Worm (Caenorhabditis elegans) whole organism, mixed stage, embryonic: ENCODE results near the gene his-60.

Experiments used
- M03D4.4 ChIP-seq: sonication (generic microtip); optimal IDR thresholded peaks from 2 replicates; lab custom pipeline; 2017; ENCODE audit warnings: mild to moderate bottlenecking, missing genetic modification characterization, missing compliant biosample characterization
- bed-3 ChIP-seq: fragments of 200-800 bp; sonication (Bioruptor generic); optimal IDR thresholded peaks from 3 replicates; lab custom pipeline; 2018; ENCODE audit warnings: mild to moderate bottlenecking, missing genetic modification characterization, moderate library complexity, missing compliant biosample characterization
- blmp-1 ChIP-seq: fragments of 150-350 bp; optimal IDR thresholded peaks from 2 replicates; lab custom pipeline; 2014; ENCODE audit warnings: missing biosample characterization, missing genetic modification characterization
- ceh-39 ChIP-seq: fragments of 150-350 bp; optimal IDR thresholded peaks from 2 replicates; lab custom pipeline; 2014; ENCODE audit warnings: missing biosample characterization, missing genetic modification characterization
- ceh-83 ChIP-seq: fragments of 200-800 bp; sonication (Bioruptor generic); optimal IDR thresholded peaks from 2 replicates; lab custom pipeline; 2018; ENCODE audit warnings: mild to moderate bottlenecking, missing genetic modification characterization, missing compliant biosample characterization
- ces-1 ChIP-seq: fragments of 150-350 bp; optimal IDR thresholded peaks from 2 replicates; lab custom pipeline; 2014; ENCODE audit warnings: missing biosample characterization, missing genetic modification reagents, missing genetic modification characterization
- cnd-1 ChIP-seq: fragments of 200-800 bp; sonication (Bioruptor generic); optimal IDR thresholded peaks from 2 replicates; lab custom pipeline; 2018; ENCODE audit warnings: mild to moderate bottlenecking, missing genetic modification characterization, missing compliant biosample characterization
- drap-1 ChIP-seq: fragments of 200-800 bp; sonication (Bioruptor generic); optimal IDR thresholded peaks from 3 replicates; lab custom pipeline; 2018; ENCODE audit warnings: mild to moderate bottlenecking, missing genetic modification characterization, missing compliant biosample characterization
- elt-1 ChIP-seq: sonication (generic microtip); optimal IDR thresholded peaks from 2 replicates; lab custom pipeline; 2017; ENCODE audit warnings: missing genetic modification characterization, mild to moderate bottlenecking, missing compliant biosample characterization, antibody characterized with exemption, moderate library complexity, borderline replicate concordance; ENCODE audit not compliant: insufficient read depth
- elt-3 ChIP-seq: fragments of 150-350 bp; optimal IDR thresholded peaks from 2 replicates; lab custom pipeline; 2014; ENCODE audit warnings: missing biosample characterization, missing genetic modification characterization
- flh-1 ChIP-seq: fragments of 200-800 bp; sonication (Bioruptor generic); optimal IDR thresholded peaks from 2 replicates; lab custom pipeline; 2018; ENCODE audit warnings: mild to moderate bottlenecking, missing genetic modification characterization, moderate library complexity, missing compliant biosample characterization
- ham-2 ChIP-seq: fragments of 200-800 bp; sonication (Bioruptor generic); optimal IDR thresholded peaks from 2 replicates; lab custom pipeline; 2018; ENCODE audit warnings: mild to moderate bottlenecking, missing genetic modification characterization, missing compliant biosample characterization
- hlh-1 ChIP-seq: fragments of 150-350 bp; optimal IDR thresholded peaks from 2 replicates; lab custom pipeline; 2014; ENCODE audit warnings: missing biosample characterization, missing genetic modification reagents, missing genetic modification characterization
- lin-13 ChIP-seq: fragments of 150-350 bp; optimal IDR thresholded peaks from 2 replicates; lab custom pipeline; 2014; ENCODE audit warnings: missing biosample characterization, missing genetic modification characterization
- lin-32 ChIP-seq: fragments of 200-800 bp; sonication (Bioruptor generic); optimal IDR thresholded peaks from 2 replicates; lab custom pipeline; 2018; ENCODE audit warnings: mild to moderate bottlenecking, missing genetic modification characterization, missing compliant biosample characterization
- lsy-2 ChIP-seq: fragments of 150-350 bp; optimal IDR thresholded peaks from 2 replicates; lab custom pipeline; 2014; ENCODE audit warnings: missing biosample characterization, missing genetic modification characterization
- mab-5 ChIP-seq: fragments of 150-350 bp; optimal IDR thresholded peaks from 2 replicates; lab custom pipeline; 2014; ENCODE audit warnings: missing biosample characterization, missing genetic modification characterization
- mls-2 ChIP-seq: sonication (generic microtip); optimal IDR thresholded peaks from 2 replicates; lab custom pipeline; 2016; ENCODE audit warnings: mild to moderate bottlenecking, missing genetic modification characterization, moderate library complexity, missing compliant biosample characterization
- nhr-12 ChIP-seq: fragments of 150-350 bp; optimal IDR thresholded peaks from 2 replicates; lab custom pipeline; 2014; ENCODE audit warnings: missing biosample characterization, missing genetic modification characterization
- nhr-2 ChIP-seq: fragments of 150-350 bp; optimal IDR thresholded peaks from 2 replicates; lab custom pipeline; 2014; ENCODE audit warnings: missing biosample characterization, missing genetic modification characterization
- nhr-28 ChIP-seq: fragments of 150-350 bp; optimal IDR thresholded peaks from 2 replicates; lab custom pipeline; 2014; ENCODE audit warnings: missing biosample characterization, missing genetic modification characterization
- nhr-76 ChIP-seq: sonication (generic microtip); optimal IDR thresholded peaks from 2 replicates; lab custom pipeline; 2017; ENCODE audit warnings: missing biosample characterization, missing genetic modification characterization
- pha-4 ChIP-seq: fragments of 150-350 bp; optimal IDR thresholded peaks from 2 replicates; lab custom pipeline; 2018; ENCODE audit warnings: missing biosample characterization, missing genetic modification reagents, missing genetic modification characterization
- sem-2 ChIP-seq: fragments of 200-800 bp; sonication (Bioruptor generic); optimal IDR thresholded peaks from 2 replicates; lab custom pipeline; 2018; ENCODE audit warnings: mild to moderate bottlenecking, missing genetic modification characterization, missing compliant biosample characterization
- sptf-1 ChIP-seq: sonication (generic microtip); optimal IDR thresholded peaks from 2 replicates; lab custom pipeline; 2017; ENCODE audit warnings: mild to moderate bottlenecking, missing genetic modification characterization, moderate library complexity, missing compliant biosample characterization
- unc-120 ChIP-seq: sonication (generic microtip); optimal IDR thresholded peaks from 2 replicates; lab custom pipeline; 2017; ENCODE audit warnings: missing genetic modification characterization, missing compliant biosample characterization; ENCODE audit not compliant: poor library complexity, severe bottlenecking
- unc-39 ChIP-seq: fragments of 150-350 bp; optimal IDR thresholded peaks from 2 replicates; lab custom pipeline; 2014; ENCODE audit warnings: missing biosample characterization, missing genetic modification characterization
- unc-62 ChIP-seq: fragments of 150-350 bp; optimal IDR thresholded peaks from 2 replicates; lab custom pipeline; 2014; ENCODE audit warnings: missing biosample characterization, missing genetic modification reagents, missing genetic modification characterization
- zip-8 ChIP-seq: fragments of 150-350 bp; optimal IDR thresholded peaks from 2 replicates; lab custom pipeline; 2014; ENCODE audit warnings: missing biosample characterization, missing genetic modification characterization
- ztf-11 ChIP-seq: fragments of 150-350 bp; optimal IDR thresholded peaks from 2 replicates; lab custom pipeline; 2014; ENCODE audit warnings: missing biosample characterization, missing genetic modification characterization

his-60 gene

DNA sequence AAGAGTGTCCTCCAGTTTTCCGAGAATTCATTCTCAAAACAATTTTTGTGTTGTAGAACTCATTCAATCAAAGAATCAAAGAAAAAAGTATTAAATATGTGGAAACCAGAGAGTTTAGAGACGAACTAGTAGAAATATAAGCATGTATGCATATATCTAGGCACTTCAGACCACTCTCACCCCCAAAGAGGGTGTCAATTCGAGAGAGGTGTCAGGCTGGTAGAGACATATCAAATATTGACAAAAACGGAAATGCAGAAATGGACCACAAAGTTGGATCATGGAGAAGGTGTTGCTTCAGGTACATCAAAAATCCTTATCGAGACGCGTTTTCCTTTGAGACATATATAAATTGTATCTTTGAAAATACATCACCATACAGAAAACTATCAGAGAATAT is 36.0 kb upstream of the his-60 start:
- TF ChIP-seq drap-1 (no peak), pha-4 (tag; lab: Kevin White, UChicago) (peak; percentile 51), lin-32 (GFP tag; lab: Kevin White, UChicago) (no peak)

DNA sequence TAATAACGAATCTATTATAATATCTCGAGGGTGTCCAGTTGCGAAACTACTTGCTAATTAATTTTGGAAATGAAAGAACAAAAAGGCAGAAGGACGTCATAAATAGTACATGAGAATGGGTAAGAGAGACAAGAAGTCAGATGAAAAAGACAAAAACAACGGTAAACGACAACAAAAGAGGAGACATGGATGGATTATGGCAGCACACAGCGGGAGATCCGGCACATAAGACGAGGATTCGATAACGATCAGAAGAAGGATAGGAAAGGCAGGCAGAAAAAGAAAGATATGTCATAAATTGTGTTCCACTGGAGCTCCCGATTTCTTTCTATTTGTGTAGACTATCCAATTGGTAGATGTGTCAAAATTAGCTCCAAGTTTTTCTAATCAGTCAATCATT is 33.8 kb upstream of the his-60 start:
- no peak for TF ChIP-seq unc-62 (GFP tag; lab: Kevin White, UChicago)
- peak; percentile 43 for TF ChIP-seq mls-2 (tag; lab: Kevin White, UChicago)
- TF ChIP-seq nhr-2 (tag; lab: Kevin White, UChicago), result no peak
- TF ChIP-seq M03D4.4 (tag; lab: Kevin White, UChicago), result no peak
- no peak for TF ChIP-seq flh-1 (GFP tag; lab: Kevin White, UChicago)
- TF ChIP-seq sptf-1 (tag; lab: Kevin White, UChicago), result no peak
- no peak for TF ChIP-seq elt-3 (tag; lab: Kevin White, UChicago)
- no peak for TF ChIP-seq bed-3
- no peak for TF ChIP-seq ztf-11
- TF ChIP-seq lin-13 (tag; lab: Kevin White, UChicago), result no peak
- TF ChIP-seq ces-1, result no peak
- TF ChIP-seq hlh-1 (tag; lab: Kevin White, UChicago), result no peak
- TF ChIP-seq unc-120 (tag; lab: Kevin White, UChicago), result no peak
- TF ChIP-seq elt-1 (tag; lab: Kevin White, UChicago), result peak; percentile 50

DNA sequence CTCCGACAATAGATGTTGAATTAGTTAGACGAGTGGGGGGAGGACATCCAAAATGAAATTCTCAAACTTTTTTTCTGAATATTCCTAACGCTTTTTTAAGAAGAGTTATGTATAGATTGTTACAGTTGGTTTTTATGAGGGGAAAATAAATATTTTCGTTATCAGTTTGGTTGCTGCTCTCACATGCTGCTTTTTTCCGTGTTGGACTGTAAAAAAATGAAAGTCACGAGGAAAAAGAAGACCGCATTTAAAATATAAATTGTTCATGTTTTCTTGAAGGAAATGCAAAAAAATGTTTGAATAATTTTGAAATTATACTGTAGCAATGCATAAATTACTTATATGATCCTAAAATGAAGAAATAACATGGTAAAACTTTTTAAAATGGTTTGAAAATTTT is 33.0 kb upstream of the his-60 start:
- TF ChIP-seq nhr-76 (tag; lab: Kevin White, UChicago), result no peak
- TF ChIP-seq ham-2 (GFP tag; lab: Kevin White, UChicago), result no peak
- TF ChIP-seq unc-62 (GFP tag; lab: Kevin White, UChicago), result no peak
- TF ChIP-seq drap-1, result no peak
- TF ChIP-seq elt-1 (tag; lab: Kevin White, UChicago), result no peak
- TF ChIP-seq lsy-2 (tag; lab: Kevin White, UChicago), result no peak
- TF ChIP-seq blmp-1 (tag; lab: Kevin White, UChicago), result no peak
- TF ChIP-seq ceh-39 (tag; lab: Kevin White, UChicago), result no peak
- TF ChIP-seq flh-1 (GFP tag; lab: Kevin White, UChicago), result no peak
- no peak for TF ChIP-seq elt-3 (tag; lab: Kevin White, UChicago)
- no peak for TF ChIP-seq sem-2 (GFP tag; lab: Kevin White, UChicago)
- TF ChIP-seq lin-13 (tag; lab: Kevin White, UChicago), result no peak
- TF ChIP-seq ces-1, result no peak

DNA sequence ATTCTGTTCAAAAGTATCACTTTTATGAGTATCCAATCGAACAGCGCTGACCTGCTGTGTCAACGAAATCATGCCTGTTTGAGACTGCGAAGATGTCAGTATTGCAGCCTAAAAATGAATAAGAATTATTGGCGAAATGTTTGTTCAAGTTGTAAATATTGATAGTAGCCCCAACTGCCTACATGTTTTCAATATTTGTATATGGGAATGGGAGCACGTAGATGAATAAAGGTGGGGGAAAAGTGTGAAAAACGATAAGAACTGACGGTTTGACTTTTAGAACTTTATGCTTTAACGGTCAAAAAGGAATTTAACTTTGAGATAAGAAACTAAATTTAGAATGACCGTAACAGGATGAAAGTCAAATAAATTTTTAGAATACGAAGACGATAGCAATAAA is 32.5 kb upstream of the his-60 start:
- TF ChIP-seq sptf-1 (tag; lab: Kevin White, UChicago) (no peak), nhr-28 (no peak)
- TF ChIP-seq, all 35 proteins: peak for 0

DNA sequence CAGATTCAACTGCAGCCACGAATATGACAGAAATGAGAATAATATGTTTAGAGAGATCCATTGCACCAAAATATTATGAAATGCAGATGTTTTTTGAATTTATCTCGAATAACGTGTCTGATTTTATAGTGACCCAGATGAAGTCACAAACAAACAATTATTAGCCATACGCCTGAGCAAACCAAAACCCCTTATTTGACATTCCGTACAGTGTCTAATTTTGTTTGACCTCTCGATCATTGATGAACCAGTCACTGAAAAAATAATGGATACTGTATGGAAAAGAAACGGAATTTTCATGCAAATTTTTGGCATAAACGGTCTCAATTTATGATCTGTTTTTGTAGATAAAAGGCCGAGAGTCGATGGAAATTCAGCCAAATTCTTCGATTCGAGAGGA is 28.4 kb upstream of the his-60 start, which contains the start of the genes R05G6.9 and R05G6.3:
Gene R05G6.9, minus strand, starts transcription at position 101 of the 400 bp plus-strand sequence.
Gene R05G6.3, plus strand, starts transcription at position 386 of the 400 bp plus-strand sequence.
- TF ChIP-seq flh-1 (GFP tag; lab: Kevin White, UChicago), result no peak
- TF ChIP-seq lsy-2 (tag; lab: Kevin White, UChicago), result no peak
- no peak for TF ChIP-seq M03D4.4 (tag; lab: Kevin White, UChicago)
- no peak for TF ChIP-seq nhr-12 (tag; lab: Kevin White, UChicago)
- no peak for TF ChIP-seq ceh-83 (GFP tag; lab: Kevin White, UChicago)
- TF ChIP-seq elt-1 (tag; lab: Kevin White, UChicago), result no peak
- no peak for TF ChIP-seq unc-39 (tag; lab: Kevin White, UChicago)
- TF ChIP-seq bed-3, result no peak
- TF ChIP-seq ces-1, result no peak
- no peak for TF ChIP-seq mab-5 (tag; lab: Kevin White, UChicago)
- no peak for TF ChIP-seq cnd-1
- TF ChIP-seq ztf-11, result no peak

DNA sequence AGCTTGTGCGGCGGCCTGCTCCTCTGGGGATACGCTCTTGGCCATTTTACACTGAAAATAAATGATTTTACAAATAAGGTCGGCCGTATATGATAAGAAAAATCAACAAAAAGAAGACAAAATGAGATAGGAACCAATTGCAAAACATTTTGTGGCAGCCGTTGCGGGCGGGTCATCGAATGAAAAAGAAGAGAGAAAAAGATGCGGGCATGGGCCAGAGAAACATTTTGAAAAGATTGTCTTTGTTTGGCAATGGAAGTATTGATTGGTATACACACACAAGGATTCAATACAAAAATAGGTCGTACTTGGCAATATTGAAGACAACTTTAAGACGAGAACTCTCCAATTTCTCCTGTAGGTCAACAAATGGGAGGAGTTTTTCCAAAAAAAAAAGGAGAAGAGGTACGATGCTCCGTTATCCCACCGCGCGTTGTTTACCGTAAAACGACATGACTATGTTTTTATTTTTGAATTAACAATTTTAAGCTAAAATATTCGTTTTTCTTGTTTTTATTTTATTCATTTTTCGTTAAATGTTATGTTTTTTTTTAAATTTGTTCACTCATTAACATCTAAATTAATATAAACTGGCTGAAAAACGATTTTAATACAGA is 24.9 kb upstream of the his-60 start, which contains the start of the genes plc-4 and R05G6.4:
Gene plc-4, minus strand, starts transcription at position 51 of the 617 bp plus-strand sequence.
Gene R05G6.4, plus strand, starts transcription at position 617 of the 617 bp plus-strand sequence.
- no peak for TF ChIP-seq elt-1 (tag; lab: Kevin White, UChicago)
- TF ChIP-seq lsy-2 (tag; lab: Kevin White, UChicago), result peak; percentile 18
- TF ChIP-seq ces-1, result peak; percentile 23
- TF ChIP-seq zip-8 (tag; lab: Kevin White, UChicago), result no peak
